Worm (Caenorhabditis elegans): Measurements from ENCODE around the gene F54B3.2.

The F54B3.2 gene

DNA sequence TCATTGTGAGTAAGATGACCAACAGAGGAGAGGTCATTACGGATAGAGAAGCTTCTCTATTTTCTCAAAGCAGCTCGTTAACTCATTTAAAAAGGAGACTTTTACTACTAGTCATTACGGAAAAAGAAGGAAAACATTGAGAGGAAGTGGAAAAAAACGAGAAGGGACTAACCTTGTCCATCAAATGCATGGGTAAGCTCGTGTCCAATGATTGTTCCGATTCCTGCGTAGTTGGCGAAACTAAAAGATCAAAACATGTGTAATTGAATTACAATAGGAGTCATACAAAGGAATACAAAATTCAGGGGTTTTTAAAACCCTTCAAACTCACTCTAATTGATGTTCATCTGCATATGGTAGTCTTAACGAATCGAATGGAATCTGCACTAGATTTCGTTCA, 15.0 kb upstream of the F54B3.2 start (continued):
- TF ChIP-seq F55B11.4 (tag; optimal IDR thresholded peaks at IDR 0.05; ENCODE audit: borderline replicate concordance, insufficient read depth) (no peak), T07F8.4 (tag; optimal IDR thresholded peaks at IDR 0.05) (no peak)

DNA sequence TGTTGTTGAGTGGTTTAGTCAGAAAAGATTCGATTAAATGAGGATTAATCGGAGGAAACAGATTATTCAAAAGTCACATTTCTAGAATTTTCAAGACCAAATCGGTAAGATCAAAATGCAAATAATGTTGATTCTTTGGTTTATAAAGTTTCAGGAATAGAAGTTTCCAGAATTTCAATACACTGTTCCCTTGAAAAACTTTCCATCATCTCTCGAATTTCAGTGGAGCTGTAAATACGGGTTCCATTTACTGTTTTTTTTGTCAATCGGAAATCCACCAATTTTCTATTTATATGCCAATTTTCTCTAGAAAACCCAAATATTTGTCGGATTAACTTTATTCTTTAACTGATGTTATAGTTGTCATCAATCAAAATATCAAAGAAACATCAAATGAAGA, 13.2 kb upstream of the F54B3.2 start:
- TF ChIP-seq K11D2.4 (GFP tag; IDR thresholded peaks at IDR 0.05) (no peak), attf-5 (GFP tag; optimal IDR thresholded peaks at IDR 0.05) (no peak), C06A6.2 (GFP tag; conservative IDR thresholded peaks at IDR 0.05) (no peak), nhr-120 (GFP tag; IDR thresholded peaks at IDR 0.05) (no peak), ama-1 (optimal IDR thresholded peaks at IDR 0.05) (no peak), ama-1 (GFP tag; optimal IDR thresholded peaks at IDR 0.05) (no peak), mcd-1 (GFP tag; IDR thresholded peaks at IDR 0.05) (no peak), ceh-27 (GFP tag; optimal IDR thresholded peaks at IDR 0.05) (no peak), mes-4 (tag; optimal IDR thresholded peaks at IDR 0.05) (no peak), ztf-22 (GFP tag; optimal IDR thresholded peaks at IDR 0.05) (no peak), F10E7.11 (tag; optimal IDR thresholded peaks at IDR 0.05) (no peak), hrde-1 (tag; optimal IDR thresholded peaks at IDR 0.05; ENCODE audit: borderline replicate concordance) (no peak), B0336.3 (GFP tag; IDR thresholded peaks at IDR 0.05) (no peak), zfh-2 (GFP tag; conservative IDR thresholded peaks at IDR 0.05) (no peak), F55B11.4 (tag; optimal IDR thresholded peaks at IDR 0.05; ENCODE audit: borderline replicate concordance, insufficient read depth) (no peak), C17E4.6 (GFP tag; IDR thresholded peaks at IDR 0.05) (no peak), sptf-2 (GFP tag; optimal IDR thresholded peaks at IDR 0.05) (no peak), gei-17 (GFP tag; optimal IDR thresholded peaks at IDR 0.05) (no peak), hlh-12 (tag; optimal IDR thresholded peaks at IDR 0.05) (no peak), sdz-38 (tag; optimal IDR thresholded peaks at IDR 0.05) (no peak)

DNA sequence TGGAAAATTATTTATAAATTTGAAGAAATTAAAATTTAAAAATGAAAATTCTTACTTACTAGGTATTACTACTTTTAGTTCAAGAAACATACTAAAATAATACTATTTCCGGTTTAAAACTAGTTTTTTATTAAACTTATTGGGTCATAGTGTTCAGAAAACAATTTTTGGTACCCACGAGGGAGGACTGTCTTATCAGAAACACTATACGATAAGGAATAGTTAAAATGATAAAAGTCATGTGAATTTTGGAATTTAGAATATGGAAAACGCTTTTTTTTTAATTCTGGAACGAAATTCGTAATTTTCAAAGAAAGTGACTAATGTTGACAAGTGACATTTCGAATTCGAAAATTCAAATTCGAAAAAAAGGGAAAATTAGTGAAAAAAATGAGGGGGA, 11.7 kb upstream of the F54B3.2 start:
- TF ChIP-seq let-526 (GFP tag; IDR thresholded peaks at IDR 0.05) = no peak
- TF ChIP-seq snpc-3.4 (tag; optimal IDR thresholded peaks at IDR 0.05) = no peak
- TF ChIP-seq efl-1 (GFP tag; optimal IDR thresholded peaks at IDR 0.05) = no peak
- no peak for TF ChIP-seq F22D6.2 (tag; optimal IDR thresholded peaks at IDR 0.05)
- no peak for TF ChIP-seq madf-3 (GFP tag; IDR thresholded peaks at IDR 0.05)
- TF ChIP-seq C06A6.2 (GFP tag; conservative IDR thresholded peaks at IDR 0.05) = no peak
- TF ChIP-seq F37B4.10 (GFP tag; IDR thresholded peaks at IDR 0.05) = no peak
- no peak for TF ChIP-seq D2030.7 (GFP tag; IDR thresholded peaks at IDR 0.05)
- TF ChIP-seq somi-1 (GFP tag; optimal IDR thresholded peaks at IDR 0.05) = no peak
- TF ChIP-seq ztf-18 (tag; optimal IDR thresholded peaks at IDR 0.05) = no peak
- TF ChIP-seq rcor-1 (GFP tag; IDR thresholded peaks at IDR 0.05) = no peak
- no peak for TF ChIP-seq rec-8 (tag; optimal IDR thresholded peaks at IDR 0.05)
- no peak for TF ChIP-seq Y95B8A.8 (GFP tag; IDR thresholded peaks at IDR 0.05)
- no peak for TF ChIP-seq T07F8.4 (tag; optimal IDR thresholded peaks at IDR 0.05)
- TF ChIP-seq madf-10 (tag; optimal IDR thresholded peaks at IDR 0.05) = no peak

DNA sequence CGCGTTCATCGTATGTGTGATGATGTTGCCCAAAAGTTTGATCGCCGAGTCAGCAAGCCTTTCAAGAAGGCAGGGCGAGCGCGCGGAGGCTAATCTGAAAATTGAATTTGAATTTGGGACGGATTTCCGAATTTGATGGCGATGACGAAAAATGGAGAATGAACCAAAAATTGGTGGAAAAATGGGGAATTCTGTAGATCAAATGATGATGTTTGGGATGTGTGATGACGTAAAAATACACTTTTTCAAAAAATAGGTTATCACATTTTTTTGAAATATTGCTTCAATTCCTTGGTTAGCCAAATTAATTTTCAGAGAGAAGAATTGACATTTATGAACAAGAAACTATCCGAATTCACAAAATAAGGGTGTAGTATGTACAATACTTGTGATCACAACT, 9.6 kb upstream of the F54B3.2 start, which contains the start of gene ZK971.1:
TSS of gene ZK971.1 (minus strand) at position 101 of the 400 bp plus-strand sequence.
- TF ChIP-seq tbp1 (GFP tag; optimal IDR thresholded peaks at IDR 0.05) = no peak
- TF ChIP-seq dpff-1 (tag; optimal IDR thresholded peaks at IDR 0.05) = no peak
- TF ChIP-seq athp-1 (tag; optimal IDR thresholded peaks at IDR 0.05) = no peak
- TF ChIP-seq T07F8.4 (tag; optimal IDR thresholded peaks at IDR 0.05) = no peak
- no peak for TF ChIP-seq dox-1 (GFP tag; IDR thresholded peaks at IDR 0.05)
- TF ChIP-seq D2030.7 (GFP tag; IDR thresholded peaks at IDR 0.05) = no peak
- no peak for TF ChIP-seq chd-7 (tag; optimal IDR thresholded peaks at IDR 0.05)
- no peak for TF ChIP-seq attf-5 (GFP tag; optimal IDR thresholded peaks at IDR 0.05)
- TF ChIP-seq K12H6.12 (tag; optimal IDR thresholded peaks at IDR 0.05) = no peak
- no peak for TF ChIP-seq F10E7.11 (tag; optimal IDR thresholded peaks at IDR 0.05)
- no peak for TF ChIP-seq aptf-2 (GFP tag; conservative IDR thresholded peaks at IDR 0.05)
- TF ChIP-seq hmg-1.2 (GFP tag; IDR thresholded peaks at IDR 0.05) = no peak
- no peak for TF ChIP-seq fkh-3 (tag; optimal IDR thresholded peaks at IDR 0.05)
- TF ChIP-seq ztf-3 (GFP tag; optimal IDR thresholded peaks at IDR 0.05) = no peak
- no peak for TF ChIP-seq ceh-27 (GFP tag; optimal IDR thresholded peaks at IDR 0.05)
- TF ChIP-seq F22D6.2 (tag; optimal IDR thresholded peaks at IDR 0.05) = no peak
- no peak for TF ChIP-seq lin-54 (GFP tag; optimal IDR thresholded peaks at IDR 0.05)
- no peak for TF ChIP-seq repo-1 (tag; optimal IDR thresholded peaks at IDR 0.05)
- TF ChIP-seq egl-18 (GFP tag; IDR thresholded peaks at IDR 0.05) = no peak
